Worm (Caenorhabditis elegans) whole organism, mixed stage, embryonic: ENCODE data around the gene T23C6.4.

Experiments used
- blmp-1 ChIP-seq: fragments of 150-350 bp; optimal IDR thresholded peaks from 2 replicates; lab custom pipeline; 2014; ENCODE audit warnings: missing biosample characterization, missing genetic modification characterization
- ces-1 ChIP-seq: fragments of 150-350 bp; optimal IDR thresholded peaks from 2 replicates; lab custom pipeline; 2014; ENCODE audit warnings: missing biosample characterization, missing genetic modification reagents, missing genetic modification characterization
- drap-1 ChIP-seq: fragments of 200-800 bp; sonication (Bioruptor generic); optimal IDR thresholded peaks from 3 replicates; lab custom pipeline; 2018; ENCODE audit warnings: mild to moderate bottlenecking, missing genetic modification characterization, missing compliant biosample characterization
- elt-1 ChIP-seq: sonication (generic microtip); optimal IDR thresholded peaks from 2 replicates; lab custom pipeline; 2017; ENCODE audit warnings: missing genetic modification characterization, mild to moderate bottlenecking, missing compliant biosample characterization, antibody characterized with exemption, moderate library complexity, borderline replicate concordance; ENCODE audit not compliant: insufficient read depth
- lsy-2 ChIP-seq: fragments of 150-350 bp; optimal IDR thresholded peaks from 2 replicates; lab custom pipeline; 2014; ENCODE audit warnings: missing biosample characterization, missing genetic modification characterization
- mep-1 ChIP-seq: fragments of 150-350 bp; optimal IDR thresholded peaks from 2 replicates; lab custom pipeline; 2017; ENCODE audit warnings: missing biosample characterization, missing genetic modification reagents, missing genetic modification characterization, inconsistent platforms
- nhr-2 ChIP-seq: fragments of 150-350 bp; optimal IDR thresholded peaks from 2 replicates; lab custom pipeline; 2014; ENCODE audit warnings: missing biosample characterization, missing genetic modification characterization
- nhr-237 ChIP-seq: fragments of 150-350 bp; optimal IDR thresholded peaks from 2 replicates; lab custom pipeline; 2014; ENCODE audit warnings: missing biosample characterization, missing genetic modification characterization
- pha-4 ChIP-seq: fragments of 150-350 bp; optimal IDR thresholded peaks from 2 replicates; lab custom pipeline; 2018; ENCODE audit warnings: missing biosample characterization, missing genetic modification reagents, missing genetic modification characterization
- snpc-4 ChIP-seq: fragments of 150-350 bp; optimal IDR thresholded peaks from 2 replicates; lab custom pipeline; 2014; ENCODE audit warnings: missing biosample characterization, missing genetic modification characterization
- sptf-1 ChIP-seq: sonication (generic microtip); optimal IDR thresholded peaks from 2 replicates; lab custom pipeline; 2017; ENCODE audit warnings: mild to moderate bottlenecking, missing genetic modification characterization, moderate library complexity, missing compliant biosample characterization
- unc-62 ChIP-seq: fragments of 150-350 bp; optimal IDR thresholded peaks from 2 replicates; lab custom pipeline; 2014; ENCODE audit warnings: missing biosample characterization, missing genetic modification reagents, missing genetic modification characterization
- ztf-11 ChIP-seq: fragments of 150-350 bp; optimal IDR thresholded peaks from 2 replicates; lab custom pipeline; 2014; ENCODE audit warnings: missing biosample characterization, missing genetic modification characterization

ce11 chrX:17180135-17180534, 30.4 kb upstream of the T23C6.4 start:
- no peak for TF ChIP-seq mep-1 (tag; lab: Kevin White, UChicago)
- TF ChIP-seq ztf-11 (tag; lab: Kevin White, UChicago) = no peak
- no peak for TF ChIP-seq lsy-2 (tag; lab: Kevin White, UChicago)
- no peak for TF ChIP-seq nhr-2 (tag; lab: Kevin White, UChicago)
- TF ChIP-seq nhr-237 (tag; lab: Kevin White, UChicago) = no peak
- TF ChIP-seq snpc-4 (tag; lab: Kevin White, UChicago) = no peak
- TF ChIP-seq elt-1 = no peak
- TF ChIP-seq sptf-1 (tag; lab: Kevin White, UChicago) = no peak
- no peak for TF ChIP-seq pha-4 (tag; lab: Kevin White, UChicago)
- TF ChIP-seq unc-62 (GFP tag; lab: Kevin White, UChicago) = no peak
- no peak for TF ChIP-seq drap-1 (GFP tag; lab: Kevin White, UChicago)
- no peak for TF ChIP-seq blmp-1
- TF ChIP-seq ces-1 (GFP tag; lab: Kevin White, UChicago) = no peak
